Fruit fly (Drosophila melanogaster) whole organism, embryonic: ENCODE results near the gene CG33490.

ENCODE experiments used
- Ada2b ChIP-seq: fragments of 200-800 bp; sonication (Bioruptor generic); IDR thresholded peaks from 2 replicates; pipeline ENCODE4 v1.3.6; 2022; ENCODE audit warnings: missing biosample characterization, missing genetic modification characterization
- Bdp1 ChIP-seq: fragments of 200-800 bp; sonication (Bioruptor generic); optimal IDR thresholded peaks from 3 replicates; lab custom pipeline; 2016; ENCODE audit warnings: missing biosample characterization, missing genetic modification characterization
- CG10209 ChIP-seq: fragments of 200-800 bp; sonication (Bioruptor generic); optimal IDR thresholded peaks from 3 replicates; lab custom pipeline; 2017; ENCODE audit warnings: missing biosample characterization, mild to moderate bottlenecking, missing genetic modification characterization, missing genetic modification reagents
- CG10654 ChIP-seq: fragments of 200-800 bp; sonication (Bioruptor generic); optimal IDR thresholded peaks from 2 replicates; lab custom pipeline; 2016; ENCODE audit warnings: missing biosample characterization, missing genetic modification characterization
- CG11398 ChIP-seq: fragments of 200-800 bp; sonication (Bioruptor generic); optimal IDR thresholded peaks from 2 replicates; lab custom pipeline; 2016; ENCODE audit warnings: missing biosample characterization, missing genetic modification characterization
- CG11504 ChIP-seq: fragments of 200-800 bp; sonication (Bioruptor generic); optimal IDR thresholded peaks from 3 replicates; lab custom pipeline; 2019; ENCODE audit warnings: missing biosample characterization, mild to moderate bottlenecking, missing genetic modification characterization, moderate library complexity
- CG12299 ChIP-seq: fragments of 200-800 bp; sonication (Bioruptor generic); optimal IDR thresholded peaks from 2 replicates; lab custom pipeline; 2018; ENCODE audit warnings: missing biosample characterization, mild to moderate bottlenecking, missing genetic modification characterization
- CG12769 ChIP-seq: fragments of 200-800 bp; sonication (Bioruptor generic); optimal IDR thresholded peaks from 2 replicates; lab custom pipeline; 2019; ENCODE audit warnings: missing biosample characterization, mild to moderate bottlenecking, missing genetic modification characterization, moderate library complexity
- CG12942 ChIP-seq: fragments of 200-800 bp; sonication (Bioruptor generic); optimal IDR thresholded peaks from 3 replicates; lab custom pipeline; 2016; ENCODE audit warnings: missing biosample characterization, missing genetic modification characterization
- CG14050 ChIP-seq: fragments of 200-800 bp; sonication (Bioruptor generic); IDR thresholded peaks from 3 replicates; pipeline ENCODE4 v1.3.6; 2022; ENCODE audit warnings: missing biosample characterization, missing genetic modification characterization
- CG1529 ChIP-seq: fragments of 200-800 bp; sonication (Bioruptor generic); optimal IDR thresholded peaks from 3 replicates; lab custom pipeline; 2018; ENCODE audit warnings: missing biosample characterization, missing genetic modification characterization
- CG15514 ChIP-seq: fragments of 200-800 bp; sonication (Bioruptor generic); optimal IDR thresholded peaks from 3 replicates; lab custom pipeline; 2017; ENCODE audit warnings: missing biosample characterization, missing genetic modification characterization, mild to moderate bottlenecking, moderate library complexity, missing genetic modification reagents
- CG15601 ChIP-seq: fragments of 200-800 bp; sonication (Bioruptor generic); optimal IDR thresholded peaks from 3 replicates; lab custom pipeline; 2019; ENCODE audit warnings: missing biosample characterization, mild to moderate bottlenecking, missing genetic modification characterization, moderate library complexity
- CG3407 ChIP-seq: fragments of 200-800 bp; sonication (Bioruptor generic); optimal IDR thresholded peaks from 2 replicates; lab custom pipeline; 2018; ENCODE audit warnings: missing biosample characterization, mild to moderate bottlenecking, missing genetic modification characterization
- CG5180 ChIP-seq: fragments of 200-800 bp; sonication (Bioruptor generic); optimal IDR thresholded peaks from 3 replicates; lab custom pipeline; 2017; ENCODE audit warnings: missing biosample characterization, missing genetic modification characterization, mild to moderate bottlenecking, moderate library complexity, missing genetic modification reagents
- CG7963 ChIP-seq: fragments of 200-800 bp; sonication (Bioruptor generic); IDR thresholded peaks from 3 replicates; pipeline ENCODE4 v1.3.6; 2022; ENCODE audit warnings: missing biosample characterization, missing genetic modification characterization; ENCODE audit not compliant: partially characterized antibody
- CG8359 ChIP-seq: fragments of 200-800 bp; sonication (Bioruptor generic); optimal IDR thresholded peaks from 2 replicates; lab custom pipeline; 2017; ENCODE audit warnings: missing biosample characterization, mild to moderate bottlenecking, missing genetic modification characterization, borderline replicate concordance
- CG8765 ChIP-seq: fragments of 200-800 bp; sonication (Bioruptor generic); IDR thresholded peaks from 2 replicates; pipeline ENCODE4 v1.3.6; 2022; ENCODE audit warnings: missing biosample characterization, missing genetic modification characterization
- HLH3B ChIP-seq: fragments of 200-800 bp; sonication (Bioruptor generic); IDR thresholded peaks from 2 replicates; pipeline ENCODE4 v1.3.6; 2022; ENCODE audit warnings: missing biosample characterization, missing genetic modification characterization
- HLHmδ ChIP-seq: fragments of 200-800 bp; sonication (Bioruptor generic); optimal IDR thresholded peaks from 2 replicates; lab custom pipeline; 2018; ENCODE audit warnings: missing biosample characterization, mild to moderate bottlenecking, missing genetic modification characterization, moderate library complexity
- Hey ChIP-seq: fragments of 200-800 bp; sonication (Bioruptor generic); optimal IDR thresholded peaks from 3 replicates; lab custom pipeline; 2018; ENCODE audit warnings: missing biosample characterization, mild to moderate bottlenecking, missing genetic modification characterization
- Hsf ChIP-seq: fragments of 200-800 bp; sonication (Bioruptor generic); optimal IDR thresholded peaks from 3 replicates; lab custom pipeline; 2016; ENCODE audit warnings: missing biosample characterization, missing genetic modification characterization
- Jarid2 ChIP-seq: fragments of 200-800 bp; sonication (Bioruptor generic); optimal IDR thresholded peaks from 3 replicates; lab custom pipeline; 2017; ENCODE audit warnings: mild to moderate bottlenecking, missing biosample characterization, missing genetic modification reagents, missing genetic modification characterization
- Mad ChIP-seq: fragments of 200-800 bp; sonication (Bioruptor generic); optimal IDR thresholded peaks from 2 replicates; lab custom pipeline; 2016; ENCODE audit warnings: missing biosample characterization, missing genetic modification characterization
- Med ChIP-seq: fragments of 200-800 bp; sonication (Bioruptor generic); peaks from one replicate; lab custom pipeline; 2016; ENCODE audit warnings: missing biosample characterization, missing genetic modification characterization, mild to moderate bottlenecking, inconsistent platforms, moderate library complexity
- Meics ChIP-seq: fragments of 200-800 bp; sonication (Bioruptor generic); optimal IDR thresholded peaks from 2 replicates; lab custom pipeline; 2017; ENCODE audit warnings: missing biosample characterization, mild to moderate bottlenecking, missing genetic modification characterization
- Nf-YC ChIP-seq: fragments of 200-800 bp; optimal IDR thresholded peaks from 3 replicates; lab custom pipeline; 2019; ENCODE audit warnings: missing biosample characterization, mild to moderate bottlenecking, missing genetic modification characterization, moderate library complexity
- PHDP ChIP-seq: fragments of 200-800 bp; sonication (Bioruptor generic); optimal IDR thresholded peaks from 3 replicates; lab custom pipeline; 2018; ENCODE audit warnings: missing biosample characterization, mild to moderate bottlenecking, missing genetic modification characterization, moderate library complexity
- Side ChIP-seq: fragments of 200-800 bp; sonication (Bioruptor generic); optimal IDR thresholded peaks from 2 replicates; lab custom pipeline; 2016; ENCODE audit warnings: missing biosample characterization, missing genetic modification characterization
- Trl ChIP-seq, 3 experiments: fragments of >200 bp in 2 of 3; fragments of 200-800 bp in 1 of 3; sonication (Bioruptor generic) in 1 of 3; optimal IDR thresholded peaks; 2 replicates in 1 of 3; 3 replicates in 2 of 3; lab custom pipeline; 2016 to 2017; ENCODE audit warnings: missing biosample characterization in 1 of 3, missing genetic modification characterization in 1 of 3
- Vsx1 ChIP-seq: fragments of 200-800 bp; sonication (Bioruptor generic); optimal IDR thresholded peaks from 2 replicates; lab custom pipeline; 2017; ENCODE audit warnings: missing biosample characterization, mild to moderate bottlenecking, missing genetic modification characterization, missing genetic modification reagents
- abd-A ChIP-seq: fragments of 200-800 bp; sonication (Bioruptor generic); optimal IDR thresholded peaks from 3 replicates; lab custom pipeline; 2019; ENCODE audit warnings: missing biosample characterization, mild to moderate bottlenecking, missing genetic modification characterization, moderate library complexity
- al ChIP-seq: fragments of 200-800 bp; sonication (Bioruptor generic); IDR thresholded peaks from 2 replicates; pipeline ENCODE4 v1.3.6; 2022; ENCODE audit warnings: missing biosample characterization, missing genetic modification characterization
- cg ChIP-seq: fragments of 200-800 bp; sonication (Bioruptor generic); optimal IDR thresholded peaks from 3 replicates; lab custom pipeline; 2019; ENCODE audit warnings: missing biosample characterization, mild to moderate bottlenecking, missing genetic modification characterization, moderate library complexity
- chm ChIP-seq: fragments of 200-800 bp; sonication (Bioruptor generic); IDR thresholded peaks from 2 replicates; pipeline ENCODE4 v1.3.6; 2022; ENCODE audit warnings: missing biosample characterization, missing genetic modification characterization
- corto ChIP-seq: fragments of 200-800 bp; sonication (Bioruptor generic); optimal IDR thresholded peaks from 2 replicates; lab custom pipeline; 2016; ENCODE audit warnings: missing biosample characterization, mild to moderate bottlenecking, missing genetic modification characterization, moderate library complexity
- eve ChIP-seq, 2 experiments: fragments of >200 bp; optimal IDR thresholded peaks; 2 replicates each; lab custom pipeline; 2017; ENCODE audit warnings: missing biosample characterization in 2 of 2, missing genetic modification characterization in 2 of 2
- fd102C ChIP-seq: fragments of 200-800 bp; sonication (Bioruptor generic); optimal IDR thresholded peaks from 2 replicates; lab custom pipeline; 2018; ENCODE audit warnings: missing biosample characterization, mild to moderate bottlenecking, missing genetic modification characterization, moderate library complexity
- gce ChIP-seq: fragments of 200-800 bp; sonication (Bioruptor generic); IDR thresholded peaks from 3 replicates; pipeline ENCODE4 v1.3.6; 2022; ENCODE audit warnings: missing biosample characterization, missing genetic modification characterization
- gcm2 ChIP-seq: fragments of 200-800 bp; sonication (Bioruptor generic); optimal IDR thresholded peaks from 2 replicates; lab custom pipeline; 2016; ENCODE audit warnings: missing biosample characterization, missing genetic modification characterization
- gfzf ChIP-seq: fragments of 200-800 bp; sonication (Bioruptor generic); optimal IDR thresholded peaks from 2 replicates; lab custom pipeline; 2016; ENCODE audit warnings: missing biosample characterization, mild to moderate bottlenecking, missing genetic modification characterization, moderate library complexity
- h ChIP-seq: fragments of >200 bp; optimal IDR thresholded peaks from 2 replicates; lab custom pipeline; 2017
- kni ChIP-seq: fragments of 200-800 bp; sonication (Bioruptor generic); optimal IDR thresholded peaks from 3 replicates; lab custom pipeline; 2017; ENCODE audit warnings: mild to moderate bottlenecking, missing biosample characterization, missing genetic modification reagents, missing genetic modification characterization
- lola ChIP-seq, 3 experiments: fragments of >200 bp in 2 of 3; fragments of 200-800 bp in 1 of 3; sonication (Bioruptor generic) in 1 of 3; optimal IDR thresholded peaks; 2 replicates each; lab custom pipeline; 2017 to 2019; ENCODE audit warnings: missing biosample characterization in 3 of 3, missing genetic modification characterization in 3 of 3, mild to moderate bottlenecking in 1 of 3, moderate library complexity in 1 of 3
- pnt ChIP-seq: fragments of 200-800 bp; sonication (Bioruptor generic); optimal IDR thresholded peaks from 3 replicates; lab custom pipeline; 2016; ENCODE audit warnings: missing biosample characterization, missing genetic modification characterization
- ranshi ChIP-seq: fragments of 200-800 bp; sonication (Bioruptor generic); IDR thresholded peaks from 2 replicates; pipeline ENCODE4 v1.3.6; 2022; ENCODE audit warnings: missing biosample characterization, missing genetic modification characterization
- sens-2 ChIP-seq: fragments of 200-800 bp; sonication (Bioruptor generic); IDR thresholded peaks from 2 replicates; pipeline ENCODE4 v1.3.6; 2022; ENCODE audit warnings: missing biosample characterization, missing genetic modification characterization
- sob ChIP-seq: fragments of 200-800 bp; sonication (Bioruptor generic); IDR thresholded peaks from 2 replicates; pipeline ENCODE4 v1.3.6; 2022; ENCODE audit warnings: missing biosample characterization, missing genetic modification characterization
- sug ChIP-seq: fragments of 200-800 bp; optimal IDR thresholded peaks from 2 replicates; lab custom pipeline; 2019; ENCODE audit warnings: missing biosample characterization, mild to moderate bottlenecking, missing genetic modification characterization, moderate library complexity
- wek ChIP-seq: fragments of 200-800 bp; sonication (Bioruptor generic); optimal IDR thresholded peaks from 3 replicates; lab custom pipeline; 2018; ENCODE audit warnings: missing biosample characterization, mild to moderate bottlenecking, missing genetic modification characterization, moderate library complexity

CG33490 gene

DNA sequence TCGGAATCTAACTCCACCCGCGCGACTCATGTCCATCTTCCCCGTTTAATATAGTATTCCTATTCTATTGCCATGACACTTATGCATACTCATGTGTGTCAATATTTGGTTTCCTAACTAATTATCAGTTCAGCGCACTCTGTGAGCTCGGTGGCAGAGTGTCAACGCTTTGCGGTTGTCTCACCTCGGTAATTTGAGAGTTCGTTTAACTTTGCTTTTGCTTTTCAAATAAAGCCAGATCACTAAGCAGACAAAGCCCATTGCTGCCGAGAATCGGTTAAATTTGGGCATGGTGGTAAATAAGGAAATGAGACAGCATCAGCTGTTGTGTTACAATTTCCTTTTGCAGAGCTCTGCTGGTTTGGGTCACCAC, 34.1 kb downstream of the CG33490 start (continued):
- peak; percentile 16 for TF ChIP-seq sug (tag; lab: Kevin White, UChicago)
- no peak for TF ChIP-seq gfzf (GFP tag; lab: Kevin White, UChicago)
- no peak for TF ChIP-seq CG5180 (GFP tag; lab: Kevin White, UChicago)
- peak; percentile 72 for TF ChIP-seq CG15601 (tag; lab: Kevin White, UChicago)
- TF ChIP-seq abd-A (tag; lab: Kevin White, UChicago) = no peak
- no peak for TF ChIP-seq Trl (optimal IDR thresholded peaks at IDR 0.05; lab: Kevin White, UChicago)
- TF ChIP-seq Trl (GFP tag; optimal IDR thresholded peaks at IDR 0.05; lab: Kevin White, UChicago) = peak; percentile 17
- TF ChIP-seq CG12299 = peak; percentile 11
- TF ChIP-seq CG11398 (GFP tag; lab: Kevin White, UChicago) = peak; percentile 6
- peak; percentile 53; the same call in 1 of the 3 replicates for TF ChIP-seq gce (GFP tag; lab: Robert Waterston, UW)
- no peak for TF ChIP-seq Hsf (GFP tag; lab: Kevin White, UChicago)
- TF ChIP-seq h = no peak
- TF ChIP-seq cg (GFP tag; lab: Kevin White, UChicago) = no peak
- peak; percentile 80 for TF ChIP-seq Vsx1
- 0 out of 2 replicates have a peak, but pooled peaks have one; percentile 11 for TF ChIP-seq chm (GFP tag; lab: Robert Waterston, UW)
- no peak for TF ChIP-seq CG7963 (GFP tag; lab: Robert Waterston, UW)
- peak; percentile 47 for TF ChIP-seq Side
- peak; percentile 68 for TF ChIP-seq HLHmδ (GFP tag; lab: Kevin White, UChicago)
- peak; percentile 21 for TF ChIP-seq Nf-YC (tag; lab: Kevin White, UChicago)
- TF ChIP-seq pnt (GFP tag; lab: Kevin White, UChicago) = no peak
- peak; percentile 5 for TF ChIP-seq CG10654
- TF ChIP-seq Mad (GFP tag; lab: Kevin White, UChicago) = no peak
- peak in 1 of 3 experiments; percentile 12 for TF ChIP-seq lola (GFP tag; optimal IDR thresholded peaks at IDR 0.05; lab: Kevin White, UChicago)
- TF ChIP-seq Hey = peak; percentile 3
- TF ChIP-seq Meics (GFP tag; lab: Kevin White, UChicago) = peak; percentile 31
- peak; percentile 52 for TF ChIP-seq CG8359 (GFP tag; lab: Kevin White, UChicago)
- TF ChIP-seq CG12769 (tag; lab: Kevin White, UChicago) = no peak
- TF ChIP-seq Jarid2 (GFP tag; lab: Kevin White, UChicago) = peak; percentile 3
- TF ChIP-seq CG3407 (GFP tag; lab: Kevin White, UChicago) = peak; percentile 63
- TF ChIP-seq sens-2 (GFP tag; lab: Robert Waterston, UW) = no peak
- TF ChIP-seq Bdp1 (GFP tag; lab: Kevin White, UChicago) = no peak
- TF ChIP-seq corto = no peak
- peak; percentile 37 for TF ChIP-seq CG1529 (GFP tag; lab: Kevin White, UChicago)
- TF ChIP-seq PHDP (tag; lab: Kevin White, UChicago) = peak; percentile 54
- peak; percentile 78 for TF ChIP-seq kni (GFP tag; lab: Kevin White, UChicago)
- TF ChIP-seq CG11504 (tag; lab: Kevin White, UChicago) = peak; percentile 13
- TF ChIP-seq ranshi (GFP tag; lab: Robert Waterston, UW) = peak; percentile 16; the same call in 1 of the 2 replicates
- peak in 1 of 2 experiments; percentile 16 for TF ChIP-seq eve (GFP tag; optimal IDR thresholded peaks at IDR 0.05; lab: Kevin White, UChicago)
- TF ChIP-seq CG10209 (GFP tag; lab: Kevin White, UChicago) = peak; percentile 27
- TF ChIP-seq Ada2b (GFP tag; lab: Robert Waterston, UW) = no peak; the same call in 1 of the 2 replicates
- TF ChIP-seq CG15514 (GFP tag; lab: Kevin White, UChicago) = peak; percentile 54
- no peak for TF ChIP-seq HLH3B (GFP tag; lab: Robert Waterston, UW)
- no peak for TF ChIP-seq al
- TF ChIP-seq CG12942 (GFP tag; lab: Kevin White, UChicago) = peak; percentile 11
- no peak for TF ChIP-seq CG8765 (GFP tag; lab: Robert Waterston, UW)
- 0 out of 2 replicates have a peak, but pooled peaks have one; percentile 37 for TF ChIP-seq sob (GFP tag; lab: Robert Waterston, UW)
- no peak for TF ChIP-seq gcm2 (GFP tag; lab: Kevin White, UChicago)
- TF ChIP-seq wek (GFP tag; lab: Kevin White, UChicago) = peak; percentile 78
- no peak for TF ChIP-seq CG14050 (GFP tag; lab: Robert Waterston, UW)
- no peak for TF ChIP-seq fd102C
- peak; percentile 86 for TF ChIP-seq Med (GFP tag; lab: Kevin White, UChicago)
